Comparison of ENCODE assay signal across 3 fruit fly cellular contexts in genomic region chr2L:19376145-19376544, dm6.
A peak's percentile ranks its signal among the peaks of the same experiment; 100 is the strongest.
TF ChIP-seq lines count a peak whose summit lies in the region.

No protein-coding gene starts in this region.

TF ChIP-seq in whole organism, embryonic, 481 proteins besides CTCF, POLR2A, EP300 and RAD21 (continued from another document and continues in another):
- TF ChIP-seq Six4 (GFP tag; optimal IDR thresholded peaks at IDR 0.05; lab: Kevin White, UChicago) (peak; percentile 31), vnd (GFP tag; IDR thresholded peaks at IDR 0.05; lab: Robert Waterston, UW; ENCODE audit: partially characterized antibody) (no peak), sens-2 (GFP tag; IDR thresholded peaks at IDR 0.05; lab: Robert Waterston, UW) (no peak), CG4404 (GFP tag; IDR thresholded peaks at IDR 0.05; lab: Robert Waterston, UW) (peak; percentile 42; the same call in 1 of the 2 replicates), CG8281 (tag; optimal IDR thresholded peaks at IDR 0.05; lab: Kevin White, UChicago) (no peak), CG9797 (GFP tag; optimal IDR thresholded peaks at IDR 0.05; lab: Kevin White, UChicago) (no peak), MESR4 (GFP tag; optimal IDR thresholded peaks at IDR 0.05; lab: Kevin White, UChicago) (no peak), CG16779 (GFP tag; IDR thresholded peaks at IDR 0.05; lab: Robert Waterston, UW) (no peak), ken (GFP tag; IDR thresholded peaks at IDR 0.05; lab: Robert Waterston, UW) (peak; percentile 58; the same call in 2 of the 3 replicates), row (GFP tag; IDR thresholded peaks at IDR 0.05; lab: Robert Waterston, UW) (peak; percentile 50; the same call in 2 of the 3 replicates), bcd (GFP tag; optimal IDR thresholded peaks at IDR 0.05; lab: Kevin White, UChicago) (no peak), CG33213 (GFP tag; optimal IDR thresholded peaks at IDR 0.05; lab: Kevin White, UChicago) (no peak), CG4820 (GFP tag; optimal IDR thresholded peaks at IDR 0.05; lab: Kevin White, UChicago) (peak; percentile 24), abd-A (tag; optimal IDR thresholded peaks at IDR 0.05; lab: Kevin White, UChicago) (no peak), kah (GFP tag; optimal IDR thresholded peaks at IDR 0.05; lab: Kevin White, UChicago) (no peak), sima (GFP tag; optimal IDR thresholded peaks at IDR 0.05; lab: Kevin White, UChicago) (no peak), Kr (GFP tag; optimal IDR thresholded peaks at IDR 0.05; lab: Kevin White, UChicago) (no peak), zfh1 (GFP tag; IDR thresholded peaks at IDR 0.05; lab: Robert Waterston, UW) (peak; percentile 79), CG15269 (tag; optimal IDR thresholded peaks at IDR 0.05; lab: Kevin White, UChicago) (no peak), bsh (GFP tag; optimal IDR thresholded peaks at IDR 0.05; lab: Kevin White, UChicago) (peak in 1 of 2 experiments; percentile 56), ranshi (GFP tag; IDR thresholded peaks at IDR 0.05; lab: Robert Waterston, UW) (peak; percentile 39; the same call in 1 of the 2 replicates), unc-4 (GFP tag; IDR thresholded peaks at IDR 0.05; lab: Robert Waterston, UW; ENCODE audit: partially characterized antibody) (no peak), CG11723 (GFP tag; optimal IDR thresholded peaks at IDR 0.05; lab: Kevin White, UChicago) (peak; percentile 14), CG8765 (GFP tag; IDR thresholded peaks at IDR 0.05; lab: Robert Waterston, UW) (peak; percentile 8; the same call in 1 of the 2 replicates), Abd-B (GFP tag; optimal IDR thresholded peaks at IDR 0.05; lab: Kevin White, UChicago) (no peak), CG8924 (tag; optimal IDR thresholded peaks at IDR 0.05; lab: Kevin White, UChicago) (peak; percentile 26), CG12942 (GFP tag; optimal IDR thresholded peaks at IDR 0.05; lab: Kevin White, UChicago) (no peak), shn (GFP tag; optimal IDR thresholded peaks at IDR 0.05; lab: Kevin White, UChicago) (no peak), Ets97D (GFP tag; optimal IDR thresholded peaks at IDR 0.05; lab: Kevin White, UChicago) (no peak), Spps (tag; optimal IDR thresholded peaks at IDR 0.05; lab: Kevin White, UChicago) (peak; percentile 52), CG8290 (GFP tag; optimal IDR thresholded peaks at IDR 0.05; lab: Kevin White, UChicago) (no peak), CG8290 (tag; optimal IDR thresholded peaks at IDR 0.05; lab: Kevin White, UChicago) (peak in 1 of 2 experiments; percentile 2), eyg (GFP tag; optimal IDR thresholded peaks at IDR 0.05; lab: Kevin White, UChicago) (no peak), vvl (GFP tag; IDR thresholded peaks at IDR 0.05; lab: Robert Waterston, UW) (peak; percentile 58), bab2 (GFP tag; optimal IDR thresholded peaks at IDR 0.05; lab: Kevin White, UChicago) (no peak), CG3726 (GFP tag; IDR thresholded peaks at IDR 0.05; lab: Robert Waterston, UW) (0 out of 3 replicates have a peak, but pooled peaks have one; percentile 23), E2f2 (GFP tag; IDR thresholded peaks at IDR 0.05; lab: Robert Waterston, UW) (peak; percentile 20; the same call in 1 of the 2 replicates), sim (GFP tag; IDR thresholded peaks at IDR 0.05; lab: Robert Waterston, UW) (0 out of 2 replicates have a peak, but pooled peaks have one; percentile 33), dmrt99B (tag; optimal IDR thresholded peaks at IDR 0.05; lab: Kevin White, UChicago) (peak; percentile 32), corto (GFP tag; optimal IDR thresholded peaks at IDR 0.05; lab: Kevin White, UChicago) (no peak), CG13424 (tag; optimal IDR thresholded peaks at IDR 0.05; lab: Kevin White, UChicago) (peak; percentile 9), CG10462 (GFP tag; optimal IDR thresholded peaks at IDR 0.05; lab: Kevin White, UChicago) (peak; percentile 9), CG10959 (GFP tag; IDR thresholded peaks at IDR 0.05; lab: Robert Waterston, UW) (peak; percentile 66)

TF ChIP-seq in whole organism, prepupa, 60 proteins besides CTCF, POLR2A, EP300 and RAD21 (continued from another document):
- TF ChIP-seq Hr4 (GFP tag; optimal IDR thresholded peaks at IDR 0.05; lab: Kevin White, UChicago) (peak; percentile 68), CG9139 (GFP tag; optimal IDR thresholded peaks at IDR 0.05; lab: Kevin White, UChicago) (no peak), Eip78C (GFP tag; lab: Kevin White, UChicago) (peak; percentile 76), cyc (GFP tag; optimal IDR thresholded peaks at IDR 0.05; lab: Kevin White, UChicago) (peak; percentile 26), OdsH (GFP tag; optimal IDR thresholded peaks at IDR 0.05; lab: Kevin White, UChicago) (peak; percentile 71), CG8119 (GFP tag; IDR thresholded peaks at IDR 0.05; lab: Robert Waterston, UW) (peak; percentile 86), ss (GFP tag; optimal IDR thresholded peaks at IDR 0.05; lab: Kevin White, UChicago) (peak; percentile 17 to 45), CG6276 (GFP tag; optimal IDR thresholded peaks at IDR 0.05; lab: Kevin White, UChicago) (peak; percentile 75), CG16779 (tag; optimal IDR thresholded peaks at IDR 0.05; lab: Kevin White, UChicago) (peak; percentile 51), CG4318 (GFP tag; optimal IDR thresholded peaks at IDR 0.05; lab: Kevin White, UChicago) (peak; percentile 65), salr (GFP tag; optimal IDR thresholded peaks at IDR 0.05; lab: Kevin White, UChicago) (peak; percentile 53 to 61), Eip93F (GFP tag; optimal IDR thresholded peaks at IDR 0.05; lab: Kevin White, UChicago) (no peak), CG15336 (GFP tag; IDR thresholded peaks at IDR 0.05; lab: Robert Waterston, UW) (peak; percentile 89), Gug (GFP tag; IDR thresholded peaks at IDR 0.05; lab: Robert Waterston, UW) (no peak; the same call in 1 of the 2 replicates), Ets96B (tag; optimal IDR thresholded peaks at IDR 0.05; lab: Kevin White, UChicago) (peak; percentile 40), CG31627 (GFP tag; optimal IDR thresholded peaks at IDR 0.05; lab: Kevin White, UChicago) (peak; percentile 14), net (GFP tag; optimal IDR thresholded peaks at IDR 0.05; lab: Kevin White, UChicago) (peak; percentile 53), Sox14 (GFP tag; optimal IDR thresholded peaks at IDR 0.05; lab: Kevin White, UChicago) (peak; percentile 51), Eip75B (GFP tag; optimal IDR thresholded peaks at IDR 0.05; lab: Kevin White, UChicago) (peak; percentile 51), CG8632 (GFP tag; optimal IDR thresholded peaks at IDR 0.05; lab: Kevin White, UChicago) (peak; percentile 8), pdm3 (GFP tag; optimal IDR thresholded peaks at IDR 0.05; lab: Kevin White, UChicago) (peak; percentile 43), fd85E (GFP tag; optimal IDR thresholded peaks at IDR 0.05; lab: Kevin White, UChicago) (no peak), CG6808 (GFP tag; optimal IDR thresholded peaks at IDR 0.05; lab: Kevin White, UChicago) (peak; percentile 54), eg (GFP tag; IDR thresholded peaks at IDR 0.05; lab: Robert Waterston, UW) (peak; percentile 84), CG11294 (GFP tag; IDR thresholded peaks at IDR 0.05; lab: Robert Waterston, UW) (peak; percentile 35; the same call in 1 of the 2 replicates), CG1621 (tag; optimal IDR thresholded peaks at IDR 0.05; lab: Kevin White, UChicago) (peak; percentile 26), vri (GFP tag; optimal IDR thresholded peaks at IDR 0.05; lab: Kevin White, UChicago) (no peak), Blimp-1 (GFP tag; optimal IDR thresholded peaks at IDR 0.05; lab: Kevin White, UChicago) (no peak), Met (GFP tag; optimal IDR thresholded peaks at IDR 0.05; lab: Kevin White, UChicago) (peak; percentile 25), achi (GFP tag; optimal IDR thresholded peaks at IDR 0.05; lab: Kevin White, UChicago) (peak; percentile 72), CG11902 (GFP tag; optimal IDR thresholded peaks at IDR 0.05; lab: Kevin White, UChicago) (peak; percentile 5), Ets21C (GFP tag; optimal IDR thresholded peaks at IDR 0.05; lab: Kevin White, UChicago) (peak; percentile 24), CG3919 (GFP tag; optimal IDR thresholded peaks at IDR 0.05; lab: Kevin White, UChicago) (peak; percentile 59), Hr39 (GFP tag; optimal IDR thresholded peaks at IDR 0.05; lab: Kevin White, UChicago) (peak; percentile 11), CG6854 (GFP tag; optimal IDR thresholded peaks at IDR 0.05; lab: Kevin White, UChicago) (no peak), Hr38 (GFP tag; optimal IDR thresholded peaks at IDR 0.05; lab: Kevin White, UChicago) (no peak), Sox102F (GFP tag; optimal IDR thresholded peaks at IDR 0.05; lab: Kevin White, UChicago) (no peak)

TF ChIP-seq in whole organism, wandering third instar larva, 38 proteins besides CTCF, POLR2A, EP300 and RAD21 (continued from another document):
- TF ChIP-seq Vsx2 (GFP tag; optimal IDR thresholded peaks at IDR 0.05; lab: Kevin White, UChicago; ENCODE audit: partially characterized antibody), result no peak
- peak; percentile 1 for TF ChIP-seq OdsH (GFP tag; optimal IDR thresholded peaks at IDR 0.05; lab: Kevin White, UChicago)
- no peak for TF ChIP-seq dsf (GFP tag; optimal IDR thresholded peaks at IDR 0.05; lab: Kevin White, UChicago; ENCODE audit: borderline replicate concordance)
- peak; percentile 32 for TF ChIP-seq HLH106 (tag; optimal IDR thresholded peaks at IDR 0.05; lab: Kevin White, UChicago)
- TF ChIP-seq tai (GFP tag; optimal IDR thresholded peaks at IDR 0.05; lab: Kevin White, UChicago), result no peak
- TF ChIP-seq CG9705 (GFP tag; optimal IDR thresholded peaks at IDR 0.05; lab: Kevin White, UChicago), result no peak
